Fruit fly (Drosophila melanogaster): Measurements from ENCODE around the gene CG16743.
A peak's percentile ranks its signal among the peaks of the same experiment; 100 is the strongest.

CG16743 gene

DNA sequence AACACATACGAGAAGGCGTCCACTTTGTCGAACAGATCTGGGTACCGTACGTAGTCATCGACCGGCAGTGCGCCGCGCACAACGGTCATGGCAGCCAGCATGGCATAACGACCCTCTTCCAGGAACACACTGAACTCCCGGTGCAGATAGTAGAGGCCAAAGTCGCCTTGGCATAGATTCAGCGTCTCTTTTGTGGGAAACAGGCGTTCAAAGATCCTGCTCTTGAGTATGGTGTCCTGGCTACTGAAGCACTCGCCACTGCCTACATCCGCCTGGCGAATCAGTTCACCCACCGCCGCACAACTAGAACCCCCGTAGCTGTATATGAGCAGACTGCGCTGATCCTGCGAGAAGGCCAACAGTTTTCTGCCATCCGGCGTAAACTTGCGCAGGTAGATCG, 2.6 kb downstream of the CG16743 start:
- TF ChIP-seq brk (GFP tag; optimal IDR thresholded peaks at IDR 0.05): no peak
- TF ChIP-seq br (GFP tag; optimal IDR thresholded peaks at IDR 0.05): no peak
- no peak for TF ChIP-seq Mio (GFP tag; optimal IDR thresholded peaks at IDR 0.05)
- no peak for TF ChIP-seq CrebA (GFP tag; optimal IDR thresholded peaks at IDR 0.05; ENCODE audit: borderline replicate concordance)
- TF ChIP-seq psq (GFP tag; optimal IDR thresholded peaks at IDR 0.05): no peak
- no peak for TF ChIP-seq Sp1 (GFP tag; optimal IDR thresholded peaks at IDR 0.05)

DNA sequence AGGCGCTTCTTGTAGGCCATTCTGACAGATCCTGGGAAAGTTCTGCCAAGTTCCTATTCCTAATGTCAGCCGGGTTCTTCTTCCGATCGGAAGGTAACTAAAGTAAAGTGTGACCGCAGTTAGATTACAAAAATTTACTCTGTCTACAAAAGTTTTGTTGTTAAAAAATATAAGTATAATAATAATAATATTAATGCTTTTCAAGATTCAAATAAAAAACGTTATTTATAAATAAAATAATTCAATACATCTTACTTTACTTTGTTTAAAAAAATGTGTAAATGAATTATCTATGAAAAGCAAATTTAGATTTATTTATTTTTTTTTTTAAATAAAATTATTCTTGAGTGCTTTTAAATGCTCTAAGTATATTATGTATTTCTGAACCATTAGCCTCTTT, 3.1 kb downstream of the CG16743 start, which contains the start of gene abo:
Gene abo (minus strand): TSS at position 101 of the 400 bp plus-strand sequence.
- TF ChIP-seq CrebA (GFP tag; optimal IDR thresholded peaks at IDR 0.05; ENCODE audit: borderline replicate concordance): no peak
- TF ChIP-seq h (GFP tag; optimal IDR thresholded peaks at IDR 0.05): no peak
- TF ChIP-seq brk (GFP tag; optimal IDR thresholded peaks at IDR 0.05): no peak
- no peak for TF ChIP-seq OdsH (GFP tag; optimal IDR thresholded peaks at IDR 0.05)
- TF ChIP-seq pan (optimal IDR thresholded peaks at IDR 0.05): no peak
- TF ChIP-seq sv (GFP tag; optimal IDR thresholded peaks at IDR 0.05): no peak

DNA sequence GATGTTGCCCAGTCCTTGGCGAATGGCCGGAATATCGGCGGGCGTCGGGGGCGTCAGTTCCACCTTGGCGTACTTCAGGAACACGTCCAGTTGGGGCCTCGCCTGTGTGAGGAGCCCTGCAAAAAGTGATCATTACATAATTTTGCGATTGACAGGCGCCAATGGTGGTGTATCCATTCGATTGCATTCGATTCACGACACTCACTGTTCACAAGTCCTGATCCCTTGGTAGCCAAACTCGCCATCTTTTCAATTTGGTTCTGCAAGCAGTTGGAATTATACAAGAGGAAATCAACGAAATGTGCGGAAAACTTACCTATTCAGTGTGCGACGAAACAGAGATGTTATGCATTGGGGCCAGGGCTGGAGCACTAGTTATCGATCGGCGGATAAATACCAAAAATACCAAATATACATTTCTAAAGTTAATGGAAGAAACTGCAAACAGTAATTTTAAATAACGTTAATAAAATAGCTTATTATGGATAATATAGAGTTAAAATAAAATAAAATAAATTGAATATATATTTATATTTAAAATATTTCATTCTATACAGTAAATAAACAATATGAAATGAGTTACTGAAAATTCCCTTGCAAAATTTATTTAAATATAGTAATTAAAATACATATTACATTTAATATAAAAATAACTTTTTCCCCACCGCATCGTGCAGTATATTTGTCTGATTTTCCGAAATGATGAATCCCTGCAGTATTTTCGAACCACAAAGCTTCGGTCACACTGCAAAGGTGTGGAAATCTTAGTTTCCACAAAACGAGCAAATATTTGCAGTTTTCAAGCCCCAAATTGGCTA, 4.2 kb downstream of the CG16743 start, which contains the start of the genes ATPsynG and SCAR:
Gene ATPsynG (minus strand): TSS at position 354 of the 818 bp plus-strand sequence.
Gene SCAR (plus strand): TSS at position 727 of the 818 bp plus-strand sequence.
- TF ChIP-seq GATAd (GFP tag; optimal IDR thresholded peaks at IDR 0.05) (no peak), Hnf4 (GFP tag; optimal IDR thresholded peaks at IDR 0.05) (no peak), lola (GFP tag; optimal IDR thresholded peaks at IDR 0.05) (no peak), dsf (GFP tag; optimal IDR thresholded peaks at IDR 0.05; ENCODE audit: borderline replicate concordance) (no peak), h (GFP tag; optimal IDR thresholded peaks at IDR 0.05) (no peak)

DNA sequence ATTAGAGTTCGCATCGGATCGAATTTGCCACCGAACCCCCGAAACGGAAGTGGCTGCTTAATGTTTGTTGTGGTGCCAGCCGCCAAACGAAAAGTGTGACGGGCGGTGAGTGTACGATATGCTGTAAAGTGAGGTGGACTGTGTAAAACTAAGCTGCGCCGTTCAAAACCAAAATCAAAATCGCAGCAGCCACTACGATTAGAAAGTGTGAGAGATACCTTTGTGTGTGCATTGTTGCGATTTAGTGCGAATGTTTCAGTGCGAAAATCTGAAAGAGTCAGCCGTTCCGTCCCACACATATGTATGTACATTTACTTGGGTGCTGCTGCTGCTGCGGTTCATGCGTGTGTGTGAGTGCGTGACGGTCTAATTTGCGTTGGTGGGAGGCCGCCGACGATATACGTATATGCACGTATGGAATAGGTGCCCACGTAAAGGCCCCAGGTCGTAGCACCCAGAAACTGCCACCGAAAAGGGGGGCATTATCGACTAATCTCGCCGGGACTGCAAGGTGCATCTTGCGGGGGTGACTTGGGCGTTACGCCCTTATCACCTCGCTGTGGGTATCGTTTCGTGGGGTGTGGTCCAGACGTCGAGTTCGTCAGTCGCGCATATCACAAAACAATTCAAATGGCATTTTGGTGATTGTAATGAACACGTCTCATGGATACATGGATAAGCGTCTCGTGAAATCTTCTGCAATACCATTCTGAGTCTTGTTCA, 4.9 kb downstream of the CG16743 start:
- TF ChIP-seq Vsx2 (GFP tag; optimal IDR thresholded peaks at IDR 0.05; ENCODE audit: partially characterized antibody) (no peak), usp (GFP tag; optimal IDR thresholded peaks at IDR 0.05) (no peak), h (GFP tag; optimal IDR thresholded peaks at IDR 0.05) (no peak), GATAd (GFP tag; optimal IDR thresholded peaks at IDR 0.05) (no peak), Dif (GFP tag; optimal IDR thresholded peaks at IDR 0.05; ENCODE audit: partially characterized antibody) (no peak), lola (GFP tag; optimal IDR thresholded peaks at IDR 0.05) (no peak), HLH106 (tag; optimal IDR thresholded peaks at IDR 0.05) (no peak), br (GFP tag; optimal IDR thresholded peaks at IDR 0.05) (no peak), dl (GFP tag; optimal IDR thresholded peaks at IDR 0.05; ENCODE audit: insufficient read depth in 1 of 2, partially characterized antibody in 2 of 2) (no peak), pan (optimal IDR thresholded peaks at IDR 0.05) (no peak), CG9705 (GFP tag; optimal IDR thresholded peaks at IDR 0.05) (no peak), CG32264 (GFP tag; optimal IDR thresholded peaks at IDR 0.05) (no peak)

DNA sequence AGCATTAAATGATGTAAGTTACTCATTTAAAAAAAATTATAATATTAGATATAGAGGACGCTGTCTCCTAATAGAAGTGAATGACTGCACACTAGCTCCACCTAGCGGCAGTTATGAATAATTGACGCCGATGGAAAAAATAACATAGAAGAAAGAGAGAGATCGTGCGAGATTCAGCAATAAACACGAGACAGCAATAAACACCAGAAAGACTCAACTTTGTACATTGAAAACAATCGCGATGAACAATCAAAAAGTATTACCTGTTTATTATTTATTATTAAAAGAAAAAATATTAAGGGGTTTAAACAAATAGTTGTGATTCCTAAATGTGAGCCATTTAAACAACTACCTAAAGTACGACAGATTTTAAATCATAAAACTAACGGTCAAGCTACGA, 14.1 kb downstream of the CG16743 start:
- peak in 1 of 2 experiments; percentile 15 for TF ChIP-seq foxo (GFP tag; optimal IDR thresholded peaks at IDR 0.05)
- TF ChIP-seq Myc (optimal IDR thresholded peaks at IDR 0.05): peak; percentile 29
- TF ChIP-seq Jra (GFP tag; optimal IDR thresholded peaks at IDR 0.05): no peak

DNA sequence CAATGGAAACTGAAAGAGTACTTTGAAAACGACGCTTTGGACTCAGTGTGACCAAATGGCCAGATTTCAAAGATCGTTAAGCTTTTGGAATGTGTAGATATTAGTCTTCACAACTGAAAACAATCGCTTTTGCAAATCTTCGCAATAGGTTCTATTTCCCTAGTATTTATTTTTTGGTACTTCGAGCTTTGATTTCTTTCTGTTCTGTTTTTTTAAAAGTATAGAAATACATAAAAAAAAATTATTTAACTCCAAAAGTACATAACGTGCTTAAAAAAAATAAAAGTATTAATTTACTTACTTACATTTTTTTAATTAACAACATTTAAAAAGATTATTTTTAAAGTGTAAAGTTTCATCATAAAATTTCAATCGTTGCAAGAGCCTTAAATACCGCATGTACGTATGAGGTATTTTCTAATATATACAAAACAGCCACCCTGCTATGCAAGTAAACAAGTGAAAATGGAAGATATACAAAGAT, 15.3 kb downstream of the CG16743 start, which contains the start of the genes piwi and CG12253:
Gene piwi (minus strand): TSS at position 51 of the 484 bp plus-strand sequence.
Gene CG12253 (plus strand): TSS at position 437 of the 484 bp plus-strand sequence.
- no peak for TF ChIP-seq usp (GFP tag; optimal IDR thresholded peaks at IDR 0.05)
- TF ChIP-seq Hr78 (GFP tag; optimal IDR thresholded peaks at IDR 0.05): no peak
- TF ChIP-seq CrebA (GFP tag; optimal IDR thresholded peaks at IDR 0.05; ENCODE audit: borderline replicate concordance): no peak
- no peak for TF ChIP-seq Dfd (GFP tag; optimal IDR thresholded peaks at IDR 0.05)
- TF ChIP-seq Rel (GFP tag; optimal IDR thresholded peaks at IDR 0.05): no peak
- peak; percentile 47 for TF ChIP-seq Rel (tag; optimal IDR thresholded peaks at IDR 0.05)
- TF ChIP-seq fru (GFP tag; optimal IDR thresholded peaks at IDR 0.05): no peak
- TF ChIP-seq Mio (GFP tag; optimal IDR thresholded peaks at IDR 0.05): no peak
- no peak for TF ChIP-seq HLH106 (tag; optimal IDR thresholded peaks at IDR 0.05)
- TF ChIP-seq dmrt93B (GFP tag; optimal IDR thresholded peaks at IDR 0.05): no peak
- no peak for TF ChIP-seq Jra (GFP tag; optimal IDR thresholded peaks at IDR 0.05)
- no peak for TF ChIP-seq sage (GFP tag; optimal IDR thresholded peaks at IDR 0.05)
- no peak for TF ChIP-seq Sp1 (GFP tag; optimal IDR thresholded peaks at IDR 0.05)
- TF ChIP-seq GATAd (GFP tag; optimal IDR thresholded peaks at IDR 0.05): no peak
- no peak for TF ChIP-seq lola (GFP tag; optimal IDR thresholded peaks at IDR 0.05)
- TF ChIP-seq Vsx2 (GFP tag; optimal IDR thresholded peaks at IDR 0.05; ENCODE audit: partially characterized antibody): peak; percentile 93
- TF ChIP-seq tai (GFP tag; optimal IDR thresholded peaks at IDR 0.05): peak; percentile 57
- no peak for TF ChIP-seq pan (optimal IDR thresholded peaks at IDR 0.05)
- TF ChIP-seq CG32264 (GFP tag; optimal IDR thresholded peaks at IDR 0.05): no peak
- TF ChIP-seq h (GFP tag; optimal IDR thresholded peaks at IDR 0.05): no peak
- TF ChIP-seq br (GFP tag; optimal IDR thresholded peaks at IDR 0.05): no peak
- TF ChIP-seq woc (GFP tag; optimal IDR thresholded peaks at IDR 0.05): peak; percentile 28
- peak; percentile 50 for TF ChIP-seq OdsH (GFP tag; optimal IDR thresholded peaks at IDR 0.05)
- TF ChIP-seq dl (GFP tag; optimal IDR thresholded peaks at IDR 0.05; ENCODE audit: insufficient read depth in 1 of 2, partially characterized antibody in 2 of 2): no peak
- TF ChIP-seq N (GFP tag; optimal IDR thresholded peaks at IDR 0.05): no peak
- peak; percentile 49 for TF ChIP-seq psq (GFP tag; optimal IDR thresholded peaks at IDR 0.05)
- TF ChIP-seq dsf (GFP tag; optimal IDR thresholded peaks at IDR 0.05; ENCODE audit: borderline replicate concordance): no peak
- no peak for TF ChIP-seq Myc (optimal IDR thresholded peaks at IDR 0.05)
